Fruit fly (Drosophila melanogaster): Measurements from ENCODE around the gene Miro.

Miro gene

DNA sequence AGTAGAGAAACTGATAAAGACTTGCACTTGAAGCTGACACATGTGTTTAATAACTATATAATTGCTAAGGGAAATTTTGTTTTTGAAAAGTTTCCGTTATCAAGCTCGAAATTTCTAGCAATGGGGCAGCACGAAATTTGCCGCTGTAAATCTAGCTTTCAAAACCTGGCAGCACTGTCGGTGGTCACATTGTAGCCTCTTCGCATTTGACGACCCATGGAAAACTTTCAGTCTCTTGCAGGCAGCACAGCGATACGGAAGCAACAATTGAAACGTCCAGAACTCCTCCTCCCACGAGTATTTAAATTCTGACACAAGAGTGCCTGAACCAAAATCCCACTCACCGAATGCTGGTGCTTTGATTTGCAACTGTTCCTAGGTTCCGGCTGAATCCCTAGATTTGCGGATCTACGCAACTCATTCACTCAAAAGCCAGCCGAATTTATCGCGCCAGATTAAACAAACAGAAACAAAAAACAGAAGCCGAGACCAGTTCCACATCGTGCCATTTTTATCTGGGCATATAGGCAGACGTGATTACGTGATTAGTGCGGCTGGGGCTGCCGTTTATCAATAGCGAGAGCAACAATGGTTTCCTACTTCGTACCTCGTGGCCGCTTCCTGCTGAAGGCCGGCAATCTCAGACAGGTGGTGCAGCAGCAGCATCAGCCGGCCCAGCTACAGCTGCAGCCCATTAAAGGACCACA, 13.0 kb upstream of the Miro start:
- TF ChIP-seq Sry-β (GFP tag; optimal IDR thresholded peaks at IDR 0.05): peak; percentile 83
- no peak for TF ChIP-seq CG2202 (tag; optimal IDR thresholded peaks at IDR 0.05)
- TF ChIP-seq dmrt11E (tag; optimal IDR thresholded peaks at IDR 0.05): no peak
- TF ChIP-seq sr (GFP tag; IDR thresholded peaks at IDR 0.05): 0 out of 3 replicates have a peak, but pooled peaks have one; percentile 15
- TF ChIP-seq CG8765 (GFP tag; IDR thresholded peaks at IDR 0.05): no peak
- no peak for TF ChIP-seq CG10209 (GFP tag; optimal IDR thresholded peaks at IDR 0.05)
- TF ChIP-seq psq (GFP tag; optimal IDR thresholded peaks at IDR 0.05): no peak
- TF ChIP-seq CG12071 (GFP tag; optimal IDR thresholded peaks at IDR 0.05): no peak
- TF ChIP-seq GATAe (GFP tag; conservative IDR thresholded peaks at IDR 0.05): no peak
- no peak for TF ChIP-seq fd96Cb (tag; optimal IDR thresholded peaks at IDR 0.05)
- TF ChIP-seq CG3995 (GFP tag; optimal IDR thresholded peaks at IDR 0.05): no peak
- no peak for TF ChIP-seq nmo (GFP tag; optimal IDR thresholded peaks at IDR 0.05)
- TF ChIP-seq gsb (GFP tag; IDR thresholded peaks at IDR 0.05): no peak
- no peak for TF ChIP-seq eve (GFP tag; optimal IDR thresholded peaks at IDR 0.05)
- TF ChIP-seq E2f1 (GFP tag; IDR thresholded peaks at IDR 0.05): no peak
- TF ChIP-seq unc-4 (GFP tag; IDR thresholded peaks at IDR 0.05; ENCODE audit: partially characterized antibody): 0 out of 2 replicates have a peak, but pooled peaks have one; percentile 19
- no peak for TF ChIP-seq CG12219 (GFP tag; optimal IDR thresholded peaks at IDR 0.05)
- no peak for TF ChIP-seq Gsc (GFP tag; IDR thresholded peaks at IDR 0.05)
- no peak for TF ChIP-seq vfl (GFP tag; optimal IDR thresholded peaks at IDR 0.05)
- peak; percentile 55 for TF ChIP-seq CG9932 (GFP tag; IDR thresholded peaks at IDR 0.05)
- TF ChIP-seq B-H2 (GFP tag; optimal IDR thresholded peaks at IDR 0.05): peak; percentile 9
- TF ChIP-seq run (tag; optimal IDR thresholded peaks at IDR 0.05): no peak
- peak; percentile 26 for TF ChIP-seq CG2120 (GFP tag; optimal IDR thresholded peaks at IDR 0.05)
- peak; percentile 31; the same call in 1 of the 2 replicates for TF ChIP-seq CG13287 (GFP tag; IDR thresholded peaks at IDR 0.05; ENCODE audit: partially characterized antibody)
- no peak for TF ChIP-seq CG13123 (GFP tag; optimal IDR thresholded peaks at IDR 0.05)
- TF ChIP-seq gro (GFP tag; optimal IDR thresholded peaks at IDR 0.05): peak; percentile 9
- no peak for TF ChIP-seq Hr78 (GFP tag; optimal IDR thresholded peaks at IDR 0.05)
- peak; percentile 54 for TF ChIP-seq Ets65A (GFP tag)
- no peak for TF ChIP-seq Dad (GFP tag; optimal IDR thresholded peaks at IDR 0.05)
- TF ChIP-seq CG6813 (GFP tag; optimal IDR thresholded peaks at IDR 0.05): no peak
- TF ChIP-seq croc (GFP tag; conservative IDR thresholded peaks at IDR 0.05): no peak
- TF ChIP-seq CG2889 (GFP tag; IDR thresholded peaks at IDR 0.05): no peak
- TF ChIP-seq caup (GFP tag; optimal IDR thresholded peaks at IDR 0.05; ENCODE audit: severe bottlenecking): peak; percentile 36
- TF ChIP-seq NC2β (GFP tag; optimal IDR thresholded peaks at IDR 0.05): no peak
- peak; percentile 25 for TF ChIP-seq pzg (GFP tag; optimal IDR thresholded peaks at IDR 0.05)
- no peak for TF ChIP-seq Taf1 (GFP tag; IDR thresholded peaks at IDR 0.05)
- no peak for TF ChIP-seq sc (optimal IDR thresholded peaks at IDR 0.05)
- no peak for TF ChIP-seq sc (GFP tag; optimal IDR thresholded peaks at IDR 0.05)
- TF ChIP-seq nau (GFP tag; optimal IDR thresholded peaks at IDR 0.05): peak; percentile 7
- no peak for TF ChIP-seq CG15601 (tag; optimal IDR thresholded peaks at IDR 0.05)
- 0 out of 2 replicates have a peak, but pooled peaks have one; percentile 7 for TF ChIP-seq CG4360 (GFP tag; IDR thresholded peaks at IDR 0.05)
- TF ChIP-seq chif (GFP tag; optimal IDR thresholded peaks at IDR 0.05): no peak
- no peak for TF ChIP-seq CG4404 (GFP tag; IDR thresholded peaks at IDR 0.05)
- TF ChIP-seq CG2678 (tag; optimal IDR thresholded peaks at IDR 0.05): peak; percentile 2
- no peak for TF ChIP-seq HmgD (GFP tag; optimal IDR thresholded peaks at IDR 0.05)
- TF ChIP-seq knrl (GFP tag; IDR thresholded peaks at IDR 0.05; ENCODE audit: partially characterized antibody): no peak
- TF ChIP-seq bab2 (GFP tag; optimal IDR thresholded peaks at IDR 0.05): peak; percentile 3
- peak; percentile 75 for TF ChIP-seq row (GFP tag; IDR thresholded peaks at IDR 0.05)
- no peak for TF ChIP-seq CG8944 (GFP tag; optimal IDR thresholded peaks at IDR 0.05)
- TF ChIP-seq Fer1 (GFP tag; optimal IDR thresholded peaks at IDR 0.05): peak; percentile 63

Measured in whole organism, embryonic.